Worm (Caenorhabditis elegans): Measurements from ENCODE around the gene clec-139.

Gene clec-139

ce11 chrII:4658245-4658644, 36.7 kb upstream of the clec-139 start:
- no peak for TF ChIP-seq alr-1 (tag; optimal IDR thresholded peaks at IDR 0.05; ENCODE audit: borderline replicate concordance)
- TF ChIP-seq grh-1 (GFP tag; IDR thresholded peaks at IDR 0.05) = no peak
- no peak for TF ChIP-seq lsy-2 (tag; optimal IDR thresholded peaks at IDR 0.05)
- no peak for TF ChIP-seq pag-3 (tag; optimal IDR thresholded peaks at IDR 0.05; ENCODE audit: borderline replicate concordance, insufficient read depth)
- no peak for TF ChIP-seq ceh-88 (GFP tag; IDR thresholded peaks at IDR 0.05)
- TF ChIP-seq dsc-1 (tag; optimal IDR thresholded peaks at IDR 0.05) = peak; percentile 91
- TF ChIP-seq elt-3 (tag; optimal IDR thresholded peaks at IDR 0.05) = no peak
- TF ChIP-seq tbx-2 (tag; optimal IDR thresholded peaks at IDR 0.05) = no peak
- TF ChIP-seq lin-14 (GFP tag; optimal IDR thresholded peaks at IDR 0.05) = no peak
- no peak for TF ChIP-seq unc-130 (tag; optimal IDR thresholded peaks at IDR 0.05)
- TF ChIP-seq unc-86 (tag; optimal IDR thresholded peaks at IDR 0.05) = no peak
- TF ChIP-seq fkh-4 (tag; optimal IDR thresholded peaks at IDR 0.05; ENCODE audit: borderline replicate concordance) = peak; percentile 67
- TF ChIP-seq irx-1 (tag; optimal IDR thresholded peaks at IDR 0.05) = no peak
- TF ChIP-seq nhr-85 (tag) = no peak
- no peak for TF ChIP-seq C04F5.9 (tag; optimal IDR thresholded peaks at IDR 0.05)

- TF ChIP-seq fkh-4 (tag; optimal IDR thresholded peaks at IDR 0.05; ENCODE audit: borderline replicate concordance) (no peak), lin-35 (GFP tag; optimal IDR thresholded peaks at IDR 0.05) (no peak), sox-4 (tag; optimal IDR thresholded peaks at IDR 0.05) (no peak), elt-2 (tag; optimal IDR thresholded peaks at IDR 0.05) (peak; percentile 80), efl-1 (optimal IDR thresholded peaks at IDR 0.05) (no peak), efl-1 (GFP tag; optimal IDR thresholded peaks at IDR 0.05 in 1 of 2) (peak in 1 of 2 experiments; percentile 2)
These were observed 35.8 kb upstream of the clec-139 start for ce11 chrII:4657370-4657769.

- TF ChIP-seq unc-98 (GFP tag; IDR thresholded peaks at IDR 0.05) (no peak), ztf-4 (tag; optimal IDR thresholded peaks at IDR 0.05) (no peak), nhr-28 (tag; optimal IDR thresholded peaks at IDR 0.05) (no peak), nhr-20 (tag; optimal IDR thresholded peaks at IDR 0.05) (no peak), nhr-85 (tag) (no peak), zip-4 (GFP tag; optimal IDR thresholded peaks at IDR 0.05) (no peak), tbx-2 (tag; optimal IDR thresholded peaks at IDR 0.05) (no peak), lin-13 (GFP tag; optimal IDR thresholded peaks at IDR 0.05) (no peak), efl-3 (GFP tag; optimal IDR thresholded peaks at IDR 0.05) (no peak), isw-1 (GFP tag; IDR thresholded peaks at IDR 0.05) (no peak), skn-1 (tag; optimal IDR thresholded peaks at IDR 0.05) (no peak), egl-27 (tag; optimal IDR thresholded peaks at IDR 0.05) (no peak), nhr-12 (tag; optimal IDR thresholded peaks at IDR 0.05) (no peak), pqm-1 (tag; optimal IDR thresholded peaks at IDR 0.05) (no peak), nhr-47 (tag; optimal IDR thresholded peaks at IDR 0.05) (no peak), efl-1 (optimal IDR thresholded peaks at IDR 0.05) (no peak), efl-1 (GFP tag; optimal IDR thresholded peaks at IDR 0.05 in 1 of 2) (no peak), elt-3 (tag; optimal IDR thresholded peaks at IDR 0.05) (no peak), pag-3 (tag; optimal IDR thresholded peaks at IDR 0.05; ENCODE audit: borderline replicate concordance, insufficient read depth) (no peak)
These were observed 34.3 kb upstream of the clec-139 start, which contains the start of gene fut-6 for ce11 chrII:4655834-4656233. Gene fut-6 (minus strand): TSS chrII:4655934.

- TF ChIP-seq sox-4 (tag; optimal IDR thresholded peaks at IDR 0.05) = no peak
- TF ChIP-seq lin-39 (tag; optimal IDR thresholded peaks at IDR 0.05) = no peak
- TF ChIP-seq fkh-8 (tag; optimal IDR thresholded peaks at IDR 0.05) = no peak
- TF ChIP-seq pqm-1 (tag; optimal IDR thresholded peaks at IDR 0.05) = no peak
- no peak for TF ChIP-seq irx-1 (tag; optimal IDR thresholded peaks at IDR 0.05)
These were observed 28.5 kb upstream of the clec-139 start for ce11 chrII:4650072-4650471.

- TF ChIP-seq Y116A8C.19 (tag; optimal IDR thresholded peaks at IDR 0.05; ENCODE audit: borderline replicate concordance) (no peak), alr-1 (tag; optimal IDR thresholded peaks at IDR 0.05; ENCODE audit: borderline replicate concordance) (no peak), nhr-237 (tag; optimal IDR thresholded peaks at IDR 0.05) (no peak), blmp-1 (tag; optimal IDR thresholded peaks at IDR 0.05) (no peak), mep-1 (tag; optimal IDR thresholded peaks at IDR 0.05) (no peak), efl-3 (GFP tag; optimal IDR thresholded peaks at IDR 0.05) (no peak), tlp-1 (tag; optimal IDR thresholded peaks at IDR 0.05) (no peak), ets-5 (GFP tag; IDR thresholded peaks at IDR 0.05) (no peak), elt-3 (tag; optimal IDR thresholded peaks at IDR 0.05) (no peak), efl-1 (optimal IDR thresholded peaks at IDR 0.05) (no peak), efl-1 (GFP tag; optimal IDR thresholded peaks at IDR 0.05 in 1 of 2) (no peak), ceh-88 (GFP tag; IDR thresholded peaks at IDR 0.05) (no peak), C34B4.2 (tag; optimal IDR thresholded peaks at IDR 0.05) (no peak), nhr-77 (tag; optimal IDR thresholded peaks at IDR 0.05) (no peak), hlh-17 (GFP tag; optimal IDR thresholded peaks at IDR 0.05; ENCODE audit: borderline replicate concordance) (no peak), nhr-90 (tag; optimal IDR thresholded peaks at IDR 0.05; ENCODE audit: poor library complexity) (no peak), sptf-1 (tag; optimal IDR thresholded peaks at IDR 0.05) (no peak)
These were observed 27.2 kb upstream of the clec-139 start, which contains the start of gene lgc-27 for ce11 chrII:4648785-4649184. Gene lgc-27 (plus strand): TSS chrII:4649085.

Measured in whole organism, L1 larva.